Fruit fly (Drosophila melanogaster) S2 (cell line): Measurements from ENCODE around the gene CG1703.
"Not testable (repeated sequence)": the region's sequence is repeated elsewhere in the genome, so short reads cannot be mapped to it uniquely, and the experiment has no call there.

Experiments used
- CG8478 ChIP-seq: fragments of >200 bp; optimal IDR thresholded peaks from 2 replicates; lab custom pipeline; 2018
- CTCF ChIP-seq, 2 experiments: fragments of >200 bp; optimal IDR thresholded peaks; 2 replicates each; lab custom pipeline; 2018

CG1703 gene

DNA sequence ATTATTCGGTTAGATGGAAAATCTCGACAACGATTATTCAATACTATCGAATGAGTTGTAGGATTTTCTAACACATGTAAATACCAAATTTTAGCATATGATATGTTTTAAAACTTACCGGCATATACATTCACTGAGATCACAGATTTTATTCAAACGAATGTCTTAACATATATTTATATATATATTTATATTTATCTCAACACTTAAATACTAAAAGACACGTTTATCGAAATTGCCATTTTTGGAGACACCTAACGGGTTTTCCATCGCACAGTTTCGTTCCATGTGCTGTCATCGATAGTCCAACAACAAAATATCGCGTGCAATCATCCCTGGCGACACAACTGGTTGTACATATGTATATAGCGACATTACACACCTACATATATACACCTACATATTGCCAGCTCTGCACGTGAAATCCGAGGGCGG, at the start of gene CG1703, which contains the start of gene CG2247:
CG1703 (plus strand) TSS at position 283 of the 435 bp plus-strand sequence.
CG2247 (minus strand) TSS at position 8 of the 435 bp plus-strand sequence.
- TF ChIP-seq CG8478 (lab: Kevin White, UChicago) (no peak), CTCF (optimal IDR thresholded peaks at IDR 0.05; lab: Kevin White, UChicago) (no peak)

DNA sequence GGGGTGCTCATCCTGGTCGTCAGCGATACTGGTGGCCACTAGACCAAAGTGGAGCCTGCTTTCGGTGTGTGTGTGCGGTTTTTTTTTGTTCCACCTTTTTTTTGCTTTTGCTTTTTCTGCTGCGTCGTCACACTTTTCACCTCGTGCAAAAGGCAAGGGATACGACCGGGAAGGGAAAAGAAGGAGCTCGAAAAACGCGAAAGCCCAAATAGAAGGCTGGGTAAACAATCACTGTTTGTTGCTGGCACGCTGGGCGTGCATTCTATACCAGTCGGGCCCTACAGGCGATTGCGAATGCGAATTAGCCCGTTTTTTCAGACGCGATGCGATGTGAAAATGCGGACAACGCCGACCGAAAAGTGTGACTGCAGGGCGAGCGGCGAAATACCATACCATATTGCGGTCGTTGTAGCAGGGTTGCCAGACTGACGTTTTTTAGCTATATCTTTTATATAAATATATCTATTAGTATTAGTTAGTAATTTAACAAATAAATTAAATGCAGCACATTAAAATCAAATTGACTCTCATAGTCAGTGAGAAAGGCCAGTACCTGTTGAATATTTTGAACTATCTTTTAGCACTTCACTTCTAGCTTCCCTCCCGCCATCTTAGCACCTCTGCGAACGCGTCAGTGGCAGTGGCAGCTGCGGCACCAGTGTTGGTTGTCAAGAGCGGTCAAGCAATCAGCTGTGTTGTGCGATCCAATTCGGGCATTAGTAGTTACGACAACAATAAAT, 41.6 kb upstream of the CG1703 start, which contains the start of the genes Polr2A and CG11699:
Polr2A (minus strand) TSS at position 371 of the 740 bp plus-strand sequence.
CG11699 (plus strand) TSS at position 666 of the 740 bp plus-strand sequence.
- no peak for TF ChIP-seq CTCF (optimal IDR thresholded peaks at IDR 0.05; lab: Kevin White, UChicago)
- no peak for TF ChIP-seq CG8478 (lab: Kevin White, UChicago)

DNA sequence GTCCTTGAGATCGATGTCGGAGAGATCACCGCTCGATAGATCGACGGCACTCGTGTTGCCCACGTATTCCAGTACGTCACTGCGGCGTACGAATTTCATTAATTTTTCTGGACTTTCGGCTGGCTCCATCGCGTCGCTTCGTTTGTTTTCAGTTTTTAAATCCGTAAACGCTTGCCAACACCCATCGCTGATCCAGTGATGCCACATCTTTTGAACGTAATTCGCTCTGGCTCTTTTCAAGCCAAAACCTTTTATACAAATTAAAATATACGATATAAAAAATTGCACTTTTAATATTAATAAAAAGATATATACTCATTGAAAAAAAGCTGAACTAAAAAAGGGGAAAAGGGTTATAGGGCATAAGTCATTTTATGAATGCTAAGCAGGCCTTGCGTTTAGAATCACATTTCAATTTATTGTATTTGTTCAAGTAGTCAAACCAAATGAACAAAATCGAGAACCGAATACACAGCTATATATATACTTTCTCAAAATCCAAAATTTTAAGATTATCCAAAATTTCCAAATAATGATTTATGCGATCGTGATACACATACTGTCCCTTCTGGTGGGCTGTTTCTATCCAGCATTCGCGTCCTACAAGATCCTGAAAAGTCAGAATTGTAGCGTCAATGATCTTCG, 39.3 kb upstream of the CG1703 start, which contains the start of the genes Kmn1 and Reepl1:
Kmn1 (minus strand) TSS at position 173 of the 645 bp plus-strand sequence.
Reepl1 (plus strand) TSS at position 438 of the 645 bp plus-strand sequence.
- TF ChIP-seq CTCF (optimal IDR thresholded peaks at IDR 0.05; lab: Kevin White, UChicago) (no peak), CG8478 (lab: Kevin White, UChicago) (no peak)

DNA sequence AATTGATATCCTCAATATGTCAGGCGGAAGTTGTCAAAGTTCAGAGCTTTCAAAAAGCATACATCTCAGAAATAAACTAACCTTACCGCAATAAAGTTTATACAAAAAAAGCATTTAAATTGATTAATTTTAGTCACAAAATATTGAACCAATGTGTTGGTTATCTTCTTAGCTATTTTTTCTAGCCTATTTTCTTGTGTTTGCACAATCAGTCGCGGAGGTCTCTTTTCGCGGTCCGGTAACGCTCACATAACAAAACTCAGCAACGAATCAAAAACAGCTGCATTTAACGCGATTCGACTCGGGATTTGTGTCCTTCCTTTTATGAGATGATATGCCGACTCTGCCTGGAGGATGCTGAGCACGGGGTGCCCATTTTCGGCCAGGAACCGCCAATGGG, 38.2 kb upstream of the CG1703 start, which contains the start of gene CG11696:
CG11696 (plus strand) TSS at position 203 of the 400 bp plus-strand sequence.
- no peak for TF ChIP-seq CG8478 (lab: Kevin White, UChicago)
- TF ChIP-seq CTCF (optimal IDR thresholded peaks at IDR 0.05; lab: Kevin White, UChicago): no peak

DNA sequence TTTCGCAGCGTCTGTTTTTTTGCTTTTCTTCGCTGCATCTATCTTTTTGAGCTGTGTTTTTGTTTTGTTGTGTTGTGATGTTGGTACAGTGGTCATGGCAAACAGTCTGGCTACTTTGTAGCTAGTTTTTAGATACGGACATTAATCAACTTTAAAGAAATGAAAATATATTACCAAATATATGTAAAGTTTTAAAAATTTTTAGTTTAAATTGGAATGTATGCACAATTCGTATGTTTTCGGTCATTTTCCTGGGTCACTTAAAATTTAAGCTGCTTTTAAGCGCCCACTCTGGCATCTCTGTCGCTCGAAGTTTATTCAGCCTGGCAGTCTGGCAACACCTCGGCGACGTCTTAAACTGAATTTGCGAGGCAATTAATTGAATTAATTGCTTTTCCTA, 35.2 kb upstream of the CG1703 start, which contains the start of gene CG11695:
CG11695 (plus strand) TSS at position 344 of the 400 bp plus-strand sequence.
- TF ChIP-seq CG8478 (lab: Kevin White, UChicago) (no peak), CTCF (optimal IDR thresholded peaks at IDR 0.05; lab: Kevin White, UChicago) (no peak)

DNA sequence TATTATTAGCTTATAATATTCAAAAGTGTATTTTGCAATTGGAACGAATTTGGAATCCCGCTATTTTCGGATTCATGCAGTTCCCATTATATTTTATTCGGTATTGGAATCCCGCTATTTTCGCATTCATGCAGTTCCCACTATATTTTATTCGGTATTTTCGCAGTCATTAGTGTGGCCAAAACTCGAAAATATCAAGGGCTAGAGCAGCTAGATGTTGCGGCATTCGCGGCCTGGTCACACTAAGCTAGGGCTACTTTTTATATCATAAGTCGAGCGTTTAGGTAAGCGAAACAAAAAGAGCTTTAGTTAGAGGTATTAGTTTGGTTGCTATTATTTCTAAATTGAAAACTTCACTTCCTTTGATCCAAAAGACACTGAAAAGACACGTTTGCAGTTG, 32.9 kb upstream of the CG1703 start:
- TF ChIP-seq CG8478 (lab: Kevin White, UChicago): no peak
- no peak for TF ChIP-seq CTCF (optimal IDR thresholded peaks at IDR 0.05; lab: Kevin White, UChicago)

DNA sequence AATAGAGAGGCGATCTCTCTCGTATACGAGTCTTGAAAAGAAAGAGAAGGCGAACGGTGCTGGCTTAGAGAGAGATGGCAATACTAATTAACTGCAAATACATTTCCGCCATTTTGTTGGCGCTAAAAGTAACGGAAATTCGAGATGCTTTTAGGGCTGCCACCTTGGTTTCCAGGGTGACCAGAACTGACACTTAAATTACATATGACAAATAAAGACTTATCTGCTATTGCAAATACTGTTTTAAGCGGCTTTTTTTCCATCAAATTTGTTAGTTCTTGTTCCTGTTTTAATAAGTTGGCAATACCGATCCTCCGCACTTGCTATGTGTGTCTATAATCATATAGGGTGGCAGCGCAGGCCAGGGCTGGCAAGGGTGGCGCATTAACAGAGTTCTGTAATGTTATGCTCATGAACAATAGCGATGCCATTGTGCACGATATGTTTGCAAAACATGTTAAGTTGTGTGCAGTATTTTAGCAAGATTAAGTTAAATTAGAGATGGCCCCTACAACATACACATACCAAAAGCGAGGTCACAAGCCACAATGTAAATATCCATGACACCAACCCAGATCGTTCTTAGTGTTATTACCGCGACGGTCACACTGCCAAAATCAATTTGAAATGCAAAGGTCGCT, 31.4 kb upstream of the CG1703 start, which contains the start of gene nod:
nod (plus strand) TSS at position 573 of the 641 bp plus-strand sequence.
- TF ChIP-seq CG8478 (lab: Kevin White, UChicago): no peak
- peak; percentile 62 for TF ChIP-seq CTCF (optimal IDR thresholded peaks at IDR 0.05; lab: Kevin White, UChicago)

DNA sequence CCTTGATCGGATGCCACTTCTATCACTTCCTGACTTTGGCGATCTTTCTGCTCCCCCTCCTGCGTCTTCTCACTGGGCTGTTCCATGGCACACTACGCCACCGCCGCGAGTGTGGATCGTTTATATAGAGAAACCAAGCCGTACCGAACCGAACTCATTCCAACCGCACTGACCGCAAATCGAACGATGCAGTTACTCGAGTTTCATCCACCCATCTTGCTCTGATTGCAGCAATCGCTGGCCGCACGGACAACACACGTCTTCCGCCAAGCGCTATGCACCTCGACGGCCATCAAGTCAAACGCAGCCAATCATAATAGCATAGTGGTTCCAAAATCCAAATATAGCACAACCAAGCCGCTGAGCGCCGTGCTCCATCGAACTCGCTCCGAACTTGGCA, 27.7 kb upstream of the CG1703 start, which contains the start of gene pkm:
pkm (minus strand) TSS at position 101 of the 400 bp plus-strand sequence.
- TF ChIP-seq CTCF (optimal IDR thresholded peaks at IDR 0.05; lab: Kevin White, UChicago) (no peak), CG8478 (lab: Kevin White, UChicago) (no peak)

DNA sequence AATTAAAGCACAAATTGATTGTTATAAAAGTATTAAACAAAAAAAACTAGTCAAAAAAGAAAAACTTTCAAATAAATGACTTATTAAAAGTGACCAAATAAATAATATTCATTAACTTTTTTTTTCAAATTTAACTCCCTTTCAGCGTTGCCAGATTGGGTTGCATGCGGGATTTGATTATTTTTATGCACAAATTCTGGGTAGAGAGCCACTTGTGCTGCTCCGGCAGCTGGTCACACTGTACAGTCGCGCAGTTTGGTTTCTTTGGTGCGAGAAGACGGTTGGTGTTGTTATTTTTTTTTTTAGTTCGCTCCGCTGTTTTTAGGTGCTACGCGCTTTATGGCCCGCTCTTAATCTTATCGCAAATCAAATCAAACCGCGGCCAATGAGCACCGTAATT, 12.1 kb upstream of the CG1703 start, which contains the start of gene rho-4:
rho-4 (plus strand) TSS at position 250 of the 400 bp plus-strand sequence.
- not testable (repeated sequence) for TF ChIP-seq CG8478 (lab: Kevin White, UChicago); CTCF (optimal IDR thresholded peaks at IDR 0.05; lab: Kevin White, UChicago)

DNA sequence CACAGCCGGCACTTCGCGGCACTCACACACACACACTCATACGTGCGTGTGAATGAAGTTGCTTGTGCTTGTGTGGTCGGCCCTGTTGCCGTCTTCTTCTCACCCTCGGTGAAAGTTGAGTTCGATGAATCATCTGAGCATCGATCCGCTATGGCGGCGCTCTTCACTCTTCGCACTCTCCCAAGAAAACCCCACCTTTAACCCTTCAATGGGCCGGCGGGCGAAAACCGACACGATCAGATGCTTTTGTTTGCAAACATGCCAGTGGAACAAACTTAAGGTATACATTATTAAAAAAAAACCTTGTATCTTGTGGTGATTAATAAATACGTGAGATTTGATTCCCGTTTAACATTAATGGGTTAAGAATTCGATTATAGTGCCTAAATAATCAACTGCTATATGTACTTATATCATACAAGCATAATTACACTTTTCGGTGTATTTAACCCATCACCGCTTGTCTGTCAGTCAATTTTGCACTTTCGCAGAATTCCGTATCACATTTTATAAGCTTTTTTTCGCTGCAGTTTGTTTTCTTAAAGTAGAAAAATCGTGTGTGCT, 10.8 kb upstream of the CG1703 start:
- TF ChIP-seq CG8478 (lab: Kevin White, UChicago) (no peak), CTCF (optimal IDR thresholded peaks at IDR 0.05; lab: Kevin White, UChicago) (no peak)

DNA sequence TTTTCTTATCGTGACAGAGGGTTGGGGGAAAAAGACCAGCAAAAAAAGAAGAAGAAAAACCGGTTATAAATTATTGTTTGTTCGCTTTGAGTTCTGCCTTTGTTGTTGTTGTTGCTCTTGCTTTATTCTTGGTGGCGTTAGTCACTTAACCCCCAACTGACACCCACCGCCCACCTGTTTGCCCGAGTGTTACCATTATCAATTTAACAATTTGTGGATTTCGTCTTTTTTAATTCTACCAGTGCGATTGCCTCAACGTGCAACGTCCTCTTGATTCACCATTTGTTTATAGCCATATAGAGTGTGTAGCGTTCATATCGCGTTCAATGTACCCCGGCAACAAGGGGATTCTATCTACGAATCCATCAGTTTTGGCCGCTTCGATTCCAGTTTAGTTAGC, 10.3 kb upstream of the CG1703 start:
- no peak for TF ChIP-seq CTCF (optimal IDR thresholded peaks at IDR 0.05; lab: Kevin White, UChicago)
- no peak for TF ChIP-seq CG8478 (lab: Kevin White, UChicago)

DNA sequence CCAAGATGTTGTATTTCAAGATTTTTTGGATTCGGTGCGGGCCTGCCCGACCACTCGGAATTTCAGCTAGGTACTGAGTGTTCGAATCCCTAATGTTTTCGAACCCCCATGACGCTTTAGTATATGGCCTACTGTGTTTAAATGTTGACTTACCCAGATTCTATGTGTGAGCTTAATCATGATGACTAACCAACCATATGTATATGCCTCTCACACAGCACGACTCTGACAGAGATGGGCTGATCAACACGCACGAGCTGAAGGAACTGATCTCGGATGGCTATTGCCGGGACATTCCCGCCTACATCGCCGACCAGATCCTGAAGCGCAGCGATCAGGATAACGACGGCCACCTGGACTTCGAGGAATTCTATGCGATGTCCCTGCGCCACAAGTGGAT, 7.6 kb upstream of the CG1703 start, which contains the start of gene CG2533:
CG2533 (minus strand) TSS at position 101 of the 400 bp plus-strand sequence.
- TF ChIP-seq CG8478 (lab: Kevin White, UChicago) (no peak), CTCF (optimal IDR thresholded peaks at IDR 0.05; lab: Kevin White, UChicago) (no peak)

DNA sequence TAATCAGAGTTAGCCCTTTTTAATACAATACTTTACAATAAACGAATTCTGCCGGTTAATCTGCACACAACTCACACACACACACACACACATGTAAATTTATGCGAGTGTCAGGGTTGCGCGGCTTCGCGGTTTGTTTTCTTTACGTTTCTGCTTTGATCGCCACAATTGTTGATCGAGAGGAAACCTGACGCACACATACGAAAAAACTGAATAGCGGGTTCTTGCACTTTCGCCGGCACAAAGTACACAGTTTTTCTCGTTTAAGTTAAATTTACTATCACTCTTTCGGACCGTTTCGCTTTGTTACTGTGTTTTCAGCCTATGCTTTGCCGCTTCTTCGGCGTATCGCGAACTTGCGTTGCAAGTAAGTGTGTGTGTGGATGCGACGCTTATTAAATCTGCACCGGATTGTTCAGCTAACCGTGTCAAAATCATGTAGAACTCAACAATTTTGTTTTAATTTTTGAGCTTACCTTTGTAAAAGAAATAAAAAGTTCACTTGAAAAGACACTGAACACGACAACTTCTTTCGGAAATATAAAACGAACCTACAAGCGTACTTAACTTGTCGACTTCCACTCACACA, 577 bp upstream of the CG1703 start:
- TF ChIP-seq CG8478 (lab: Kevin White, UChicago): no peak
- TF ChIP-seq CTCF (optimal IDR thresholded peaks at IDR 0.05; lab: Kevin White, UChicago): no peak
